Worm (Caenorhabditis elegans) whole organism, L1 larva: ENCODE data around the gene C50E3.5.

ENCODE experiments used
- ama-1 ChIP-seq: fragments of 150-350 bp; optimal IDR thresholded peaks from 2 replicates; lab custom pipeline; 2014
- nhr-237 ChIP-seq: fragments of 150-350 bp; optimal IDR thresholded peaks from 2 replicates; lab custom pipeline; 2014; ENCODE audit warnings: missing biosample characterization, missing genetic modification characterization
- zag-1 ChIP-seq: fragments of 150-350 bp; optimal IDR thresholded peaks from 2 replicates; lab custom pipeline; 2014; ENCODE audit warnings: missing biosample characterization, missing genetic modification characterization

ce11 chrV:7595132-7595531, 7.3 kb downstream of the C50E3.5 start:
- no peak for TF ChIP-seq zag-1 (tag; lab: Kevin White, UChicago)
- no peak for TF ChIP-seq nhr-237 (tag; lab: Kevin White, UChicago)
- no peak for TF ChIP-seq ama-1
